Worm (Caenorhabditis elegans) whole organism, L3 larva: Measurements from ENCODE around the gene dop-2.

Source experiments
- R02D3.7 ChIP-seq: fragments of 150-350 bp; optimal IDR thresholded peaks from 2 replicates; lab custom pipeline; 2014; ENCODE audit warnings: missing biosample characterization, missing genetic modification characterization
- ama-1 ChIP-seq: fragments of 150-350 bp; optimal IDR thresholded peaks from 2 replicates; lab custom pipeline; 2018
- egl-27 ChIP-seq: sonication (generic microtip); optimal IDR thresholded peaks from 4 replicates; lab custom pipeline; 2017; ENCODE audit warnings: missing biosample characterization, missing genetic modification reagents, missing genetic modification characterization
- fkh-10 ChIP-seq: sonication (generic microtip); optimal IDR thresholded peaks from 2 replicates; lab custom pipeline; 2017; ENCODE audit warnings: missing biosample characterization, missing genetic modification reagents, missing genetic modification characterization
- mml-1 ChIP-seq: fragments of 150-350 bp; sonication (generic microtip); optimal IDR thresholded peaks from 3 replicates; lab custom pipeline; 2014; ENCODE audit warnings: missing biosample characterization, missing genetic modification characterization
- nfya-1 ChIP-seq: sonication (generic microtip); optimal IDR thresholded peaks from 2 replicates; lab custom pipeline; 2017; ENCODE audit warnings: missing genetic modification characterization, mild to moderate bottlenecking, missing compliant biosample characterization, antibody characterized with exemption, moderate library complexity; ENCODE audit not compliant: insufficient read depth
- nhr-11 ChIP-seq: fragments of 150-350 bp; optimal IDR thresholded peaks from 2 replicates; lab custom pipeline; 2014; ENCODE audit warnings: missing biosample characterization, missing genetic modification characterization
- pha-4 ChIP-seq: fragments of 150-350 bp; optimal IDR thresholded peaks from 2 replicates; lab custom pipeline; 2014; ENCODE audit warnings: missing biosample characterization, missing genetic modification reagents, missing genetic modification characterization

DNA sequence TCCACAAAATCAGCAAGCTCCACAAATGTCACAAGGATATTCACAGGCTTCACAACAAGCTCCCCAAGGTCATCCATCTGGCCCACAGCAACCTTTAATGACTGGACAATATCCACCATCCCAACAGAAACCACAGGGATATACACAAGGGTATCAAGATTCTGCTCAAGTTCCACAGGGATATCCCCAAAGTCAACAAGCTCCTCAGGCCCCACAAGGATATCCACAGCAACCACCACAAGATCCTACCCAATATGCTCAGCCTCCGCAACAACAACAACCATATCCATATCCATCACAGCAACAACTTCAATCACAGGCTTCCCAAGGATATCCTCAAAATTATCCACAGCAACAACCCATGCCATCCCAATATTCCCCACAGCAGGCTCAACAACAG is 8.3 kb downstream of the dop-2 start:
- TF ChIP-seq egl-27 (no peak), ama-1 (lab: Kevin White, UChicago) (no peak), pha-4 (tag; lab: Kevin White, UChicago) (no peak), nhr-11 (no peak), R02D3.7 (no peak), fkh-10 (no peak), mml-1 (no peak), nfya-1 (no peak)
